Fruit fly (Drosophila melanogaster): Measurements from ENCODE around the gene Lsp2.

Lsp2 gene

DNA sequence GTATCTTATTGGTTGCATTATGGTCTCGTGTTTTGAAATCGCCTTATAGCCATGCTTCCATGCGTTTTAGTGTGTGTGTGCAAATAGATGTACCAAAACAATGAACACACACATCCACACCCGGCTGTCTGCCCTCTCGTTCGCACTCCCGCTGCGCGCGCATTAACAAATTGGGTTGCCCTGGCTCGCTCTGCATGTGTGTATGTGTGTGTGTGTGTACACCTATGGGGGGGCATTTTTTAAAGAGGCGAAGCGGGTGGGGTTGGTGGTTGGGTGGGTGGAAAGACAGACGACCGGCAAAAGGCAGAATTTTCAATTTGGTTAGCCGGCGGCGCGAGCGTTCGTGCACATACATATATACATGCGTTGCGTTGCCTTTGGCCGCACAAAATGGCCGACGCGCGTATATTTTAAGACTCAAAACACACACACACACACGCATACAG lies 5.0 kb upstream of the Lsp2 start:
- no peak for TF ChIP-seq noc (tag; optimal IDR thresholded peaks at IDR 0.05)

DNA sequence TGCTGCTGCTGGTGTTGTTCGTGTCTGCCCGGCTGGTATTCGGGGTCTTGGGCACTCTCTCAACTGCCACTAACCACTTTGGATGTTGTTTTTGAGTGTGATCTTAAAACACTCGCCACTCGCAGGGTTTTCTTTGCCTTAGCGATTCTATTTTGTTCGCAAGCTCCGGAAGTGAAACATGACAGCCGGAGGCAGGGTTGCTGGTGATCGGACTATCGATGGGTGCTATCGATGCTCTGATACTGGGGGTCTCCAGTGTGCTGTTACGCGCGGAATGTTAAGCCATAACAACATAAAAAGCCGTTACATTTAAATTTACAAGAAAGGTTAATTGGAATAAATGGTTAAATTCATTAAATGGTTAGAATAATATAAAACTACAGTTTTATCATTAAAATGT lies 4.2 kb upstream of the Lsp2 start, which contains the start of gene yps:
yps (minus strand) TSS at position 176 of the 400 bp plus-strand sequence.
- peak; percentile 66 for TF ChIP-seq noc (tag; optimal IDR thresholded peaks at IDR 0.05)

DNA sequence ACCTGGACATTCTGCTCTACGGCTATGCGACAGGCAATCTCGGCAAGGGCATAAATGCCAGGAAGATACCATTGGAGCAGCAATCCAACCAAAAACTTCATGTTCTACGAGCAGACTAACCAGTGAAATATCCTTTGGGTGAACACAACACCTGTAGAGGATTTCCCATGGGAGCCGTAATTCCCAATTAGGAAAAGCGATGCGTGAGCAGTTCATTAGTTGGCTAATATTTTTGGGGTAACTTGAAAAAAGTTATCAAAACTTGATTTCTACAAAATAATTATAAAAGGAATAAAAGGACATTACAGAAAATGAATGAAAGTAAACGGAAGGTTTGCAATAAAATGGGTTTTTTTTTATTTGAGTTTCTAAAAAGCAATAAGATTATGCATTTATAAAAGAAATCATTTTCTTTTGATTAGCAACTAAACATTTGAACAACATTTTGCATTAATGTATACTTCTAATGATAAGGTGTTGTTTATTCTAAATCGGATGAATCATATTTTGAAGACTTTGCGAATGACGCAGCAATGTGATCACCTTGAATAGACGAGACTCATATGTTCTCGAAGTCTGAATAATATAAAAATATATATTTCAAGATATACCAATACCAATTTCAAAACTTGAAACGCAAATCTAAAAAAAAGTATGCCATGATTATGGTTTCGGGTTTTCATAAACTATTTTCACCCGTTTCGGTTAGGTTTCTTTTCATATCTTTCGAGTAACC lies 1.7 kb upstream of the Lsp2 start, which contains the start of the genes Ir68b and CG34241:
Ir68b (minus strand) TSS at position 101 of the 736 bp plus-strand sequence.
CG34241 (plus strand) TSS at position 686 of the 736 bp plus-strand sequence.
- no peak for TF ChIP-seq noc (tag; optimal IDR thresholded peaks at IDR 0.05)

DNA sequence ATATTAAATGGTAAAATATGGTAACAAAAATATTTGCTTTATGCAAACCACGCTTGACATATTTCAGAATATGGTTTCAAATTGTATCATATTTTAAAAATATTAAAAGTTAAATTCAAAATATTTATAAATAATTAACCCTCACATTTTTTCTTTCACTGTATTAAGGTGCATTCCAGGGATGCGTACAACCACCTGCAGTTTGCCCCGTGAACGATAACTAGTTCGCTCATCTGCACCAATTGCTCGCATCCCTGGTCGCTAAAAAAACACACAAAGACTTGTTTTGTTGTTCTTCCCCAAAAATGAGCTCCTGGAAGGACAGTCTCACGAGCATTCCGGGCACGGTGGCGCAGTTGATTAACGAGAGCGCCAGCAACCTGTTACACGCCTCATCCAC lies 2.7 kb downstream of the Lsp2 start, which contains the start of gene DEF8:
DEF8 (plus strand) TSS at position 229 of the 400 bp plus-strand sequence.
- TF ChIP-seq noc (tag; optimal IDR thresholded peaks at IDR 0.05) = peak; percentile 62

DNA sequence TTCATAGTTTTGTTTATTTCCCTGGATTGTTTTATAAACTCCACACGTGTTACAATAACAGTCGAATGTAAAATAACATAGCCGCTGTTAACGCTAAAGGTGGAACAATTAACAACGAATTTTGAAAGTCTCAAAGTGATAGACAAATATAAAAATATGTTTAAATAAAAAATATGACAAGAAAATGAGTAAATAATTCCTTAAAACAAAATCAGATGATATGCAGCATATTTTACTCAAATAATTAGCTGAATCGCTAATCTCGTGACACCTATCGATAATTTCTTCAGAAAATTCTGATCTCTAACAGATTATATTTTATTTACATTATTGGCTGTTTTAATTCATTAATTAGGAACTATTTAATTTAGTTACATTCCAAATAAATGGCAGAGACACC lies 7.4 kb downstream of the Lsp2 start, which contains the start of the genes CG5645 and Atg12:
CG5645 (minus strand) TSS at position 77 of the 400 bp plus-strand sequence.
Atg12 (plus strand) TSS at position 338 of the 400 bp plus-strand sequence.
- TF ChIP-seq noc (tag; optimal IDR thresholded peaks at IDR 0.05) = peak; percentile 56

DNA sequence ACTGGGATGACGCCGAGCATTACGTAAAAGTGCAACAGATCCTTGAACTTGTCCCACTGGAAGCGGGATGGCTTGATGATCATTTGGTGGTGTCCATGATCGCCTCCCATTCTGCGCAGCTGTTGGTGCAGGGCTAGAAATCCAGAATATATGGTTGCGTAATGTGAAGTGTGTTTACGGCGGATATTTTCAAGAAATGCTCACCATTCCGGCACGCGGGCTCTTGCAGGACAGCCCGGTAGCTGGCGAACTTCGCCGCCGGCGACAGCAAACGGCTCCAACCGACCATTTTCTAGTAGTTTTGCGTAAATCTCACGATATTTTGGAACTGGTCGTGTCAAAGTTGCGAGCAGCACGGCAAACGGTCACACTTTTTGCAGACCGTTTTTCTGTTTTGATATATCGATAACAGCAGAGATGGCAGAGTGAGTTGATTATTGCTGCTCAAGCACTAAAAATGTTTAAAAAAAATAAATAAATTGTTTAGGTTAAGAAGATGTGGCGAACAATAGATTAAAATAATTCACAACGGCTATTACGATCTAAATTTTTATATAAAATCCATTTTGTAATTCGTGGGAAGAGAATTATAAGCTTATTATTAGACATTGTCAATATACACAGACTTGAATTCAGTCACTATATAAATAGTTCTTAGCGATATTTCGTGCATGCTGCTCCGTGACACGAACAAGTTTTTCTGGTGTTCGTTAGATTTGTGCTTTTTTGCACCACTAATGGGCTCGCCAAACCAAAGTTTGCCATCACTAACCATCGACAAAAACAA lies 9.1 kb downstream of the Lsp2 start, which contains the start of the genes ND-SGDH and RhoGAP68F:
ND-SGDH (minus strand) TSS at position 472 of the 787 bp plus-strand sequence.
RhoGAP68F (plus strand) TSS at position 756 of the 787 bp plus-strand sequence.
- peak; percentile 72 for TF ChIP-seq noc (tag; optimal IDR thresholded peaks at IDR 0.05)

DNA sequence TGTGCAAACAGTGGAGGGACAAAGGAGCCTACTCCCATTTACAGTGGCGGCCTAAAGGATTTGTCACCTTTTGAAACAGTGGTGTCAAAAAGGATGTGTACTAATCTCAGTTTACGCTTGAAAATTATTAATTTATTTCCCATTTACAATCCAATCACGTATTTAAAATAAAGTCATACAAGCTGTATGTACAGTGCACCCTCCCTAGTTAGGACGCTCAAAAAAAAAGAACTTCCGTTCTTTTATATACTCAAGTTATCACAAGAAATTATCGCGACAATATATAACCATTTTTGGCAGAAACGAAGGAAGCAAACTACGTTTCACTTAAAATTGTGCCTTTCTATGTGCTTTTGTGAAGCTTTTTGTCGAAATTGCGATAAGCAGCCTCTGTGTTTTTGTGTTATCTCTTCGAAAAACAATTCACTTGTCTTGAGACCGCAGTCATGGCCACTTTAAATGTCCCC lies 10.1 kb downstream of the Lsp2 start:
- peak; percentile 75 for TF ChIP-seq noc (tag; optimal IDR thresholded peaks at IDR 0.05)

DNA sequence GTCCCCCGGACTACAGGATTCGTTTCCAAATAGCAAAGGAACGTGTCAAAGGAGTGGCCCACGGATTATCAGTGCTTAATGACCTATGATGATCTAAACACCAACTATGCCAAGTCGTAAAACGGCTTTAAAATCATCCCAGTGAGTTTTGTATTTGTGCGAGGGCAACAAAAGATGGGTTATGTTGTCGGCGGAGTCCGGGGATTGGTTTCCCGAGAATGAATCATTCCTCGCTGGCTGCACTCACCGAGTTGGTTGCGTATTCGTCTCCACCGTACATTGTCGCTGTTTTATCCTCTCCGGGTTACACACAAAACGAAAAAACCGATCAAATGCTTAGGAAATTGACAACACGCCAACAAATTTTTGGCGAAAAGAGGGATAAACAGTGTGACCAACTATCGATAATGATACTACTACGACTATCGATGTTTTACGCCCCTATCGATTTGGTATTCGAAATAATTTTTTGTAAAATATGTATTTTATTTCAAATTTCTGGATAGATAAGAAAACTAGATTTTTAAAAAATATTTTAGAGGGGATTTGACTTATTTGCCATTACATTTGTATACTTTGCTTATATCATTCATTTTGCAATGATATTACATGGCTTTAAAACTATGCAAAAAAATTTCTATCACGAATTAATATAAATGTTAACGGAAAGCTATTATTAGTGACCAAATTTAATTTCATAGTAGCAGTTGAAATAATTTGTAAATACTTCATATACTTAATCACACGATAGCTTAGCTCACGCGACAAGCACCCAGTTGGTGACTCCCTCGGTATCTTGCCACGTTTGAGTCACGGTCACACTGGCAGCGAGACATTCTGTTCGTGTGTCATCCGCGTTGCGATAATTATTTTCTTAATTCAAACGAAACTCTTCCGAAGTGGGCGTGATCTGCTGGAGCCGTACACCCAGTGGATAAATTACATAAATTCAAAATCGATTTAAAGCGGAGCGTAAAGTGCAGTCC lies 16.8 kb downstream of the Lsp2 start, which contains the start of the genes eIF3l and Nrx-IV:
eIF3l (minus strand) TSS at position 389 of the 986 bp plus-strand sequence.
Nrx-IV (plus strand) TSS at position 811 of the 986 bp plus-strand sequence.
- no peak for TF ChIP-seq noc (tag; optimal IDR thresholded peaks at IDR 0.05)

DNA sequence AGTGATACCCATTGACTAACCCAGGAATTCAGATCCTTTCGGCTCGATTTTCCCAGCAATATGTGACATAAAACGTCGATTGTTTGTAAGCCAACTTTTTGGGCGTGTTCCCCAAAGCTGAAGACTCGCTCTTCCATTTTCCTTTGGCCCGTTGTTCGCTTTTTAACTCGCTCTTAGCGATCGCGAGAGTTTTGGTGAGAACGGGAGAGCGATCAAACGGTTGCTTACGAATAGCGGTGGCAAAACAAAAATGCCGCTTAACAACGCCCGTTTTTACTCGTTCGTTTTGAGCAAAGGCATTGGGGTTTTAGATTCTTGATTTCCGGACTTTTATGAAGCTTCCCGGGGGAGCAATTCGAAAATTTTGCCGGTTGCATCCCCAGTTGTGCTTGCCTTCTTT lies 17.8 kb downstream of the Lsp2 start:
- no peak for TF ChIP-seq noc (tag; optimal IDR thresholded peaks at IDR 0.05)

DNA sequence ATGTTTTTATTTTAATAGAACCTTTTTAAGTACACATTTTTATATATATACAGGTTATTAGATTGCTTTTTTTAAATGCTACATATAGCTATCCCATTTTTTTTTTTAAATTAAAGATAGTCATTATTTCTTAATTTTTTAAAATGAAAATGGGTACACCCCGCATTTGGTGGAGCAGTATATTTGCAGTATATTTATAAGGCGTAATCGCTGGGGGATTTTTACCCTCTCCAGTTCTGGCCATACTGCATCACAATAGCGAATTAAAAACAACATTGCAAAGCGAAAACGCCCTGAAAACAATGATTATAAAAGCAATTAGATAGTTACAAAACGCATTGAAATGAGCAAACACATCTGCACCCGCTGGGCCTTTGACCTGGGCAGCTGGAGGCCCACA lies 19.8 kb downstream of the Lsp2 start, which contains the start of gene CG32099:
CG32099 (plus strand) TSS at position 250 of the 400 bp plus-strand sequence.
- TF ChIP-seq noc (tag; optimal IDR thresholded peaks at IDR 0.05) = no peak

DNA sequence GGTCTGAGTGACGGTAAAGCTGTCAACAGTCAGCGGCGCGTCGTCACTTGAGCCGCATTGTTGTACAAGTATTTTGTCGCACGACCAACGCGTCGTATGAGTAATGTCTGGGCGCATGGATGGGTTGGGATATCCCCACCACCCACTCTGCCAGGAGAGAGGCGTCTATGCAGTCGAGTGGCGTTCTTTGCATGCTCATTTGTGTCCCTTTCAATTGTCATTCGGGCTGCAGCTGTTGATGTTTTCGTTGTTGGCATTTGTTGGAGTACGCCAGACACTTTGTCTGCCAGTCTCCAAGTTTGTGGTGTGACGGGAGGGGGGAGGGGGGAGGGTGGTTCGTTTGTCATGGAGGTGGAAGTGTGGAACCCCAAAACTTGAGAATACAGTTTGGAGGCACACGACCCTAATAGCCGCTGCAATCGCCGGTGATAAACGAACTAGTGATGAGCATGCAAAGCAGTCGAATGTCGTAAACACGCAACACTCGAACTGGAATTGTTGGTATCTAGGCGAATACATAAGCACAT lies 33.0 kb downstream of the Lsp2 start:
- no peak for TF ChIP-seq noc (tag; optimal IDR thresholded peaks at IDR 0.05)

DNA sequence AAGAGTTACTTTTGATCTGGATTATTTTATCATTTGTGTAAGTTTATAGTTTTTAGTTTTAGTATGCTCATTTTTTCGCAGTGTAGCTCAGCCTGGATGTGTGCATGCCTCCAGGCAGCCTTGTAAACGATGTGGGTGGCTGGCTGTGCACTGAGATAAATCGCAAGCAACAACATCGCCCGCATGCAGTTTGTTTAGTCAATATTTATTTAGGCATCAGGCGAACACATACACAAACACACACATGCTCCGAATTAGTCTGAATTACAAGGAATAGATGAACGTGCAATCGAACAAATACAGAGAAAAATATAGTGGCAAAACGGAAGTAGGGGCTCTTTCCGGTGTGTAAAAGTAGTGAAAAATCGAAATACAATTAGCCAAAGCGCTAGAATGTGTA lies 33.9 kb downstream of the Lsp2 start:
- TF ChIP-seq noc (tag; optimal IDR thresholded peaks at IDR 0.05) = no peak

DNA sequence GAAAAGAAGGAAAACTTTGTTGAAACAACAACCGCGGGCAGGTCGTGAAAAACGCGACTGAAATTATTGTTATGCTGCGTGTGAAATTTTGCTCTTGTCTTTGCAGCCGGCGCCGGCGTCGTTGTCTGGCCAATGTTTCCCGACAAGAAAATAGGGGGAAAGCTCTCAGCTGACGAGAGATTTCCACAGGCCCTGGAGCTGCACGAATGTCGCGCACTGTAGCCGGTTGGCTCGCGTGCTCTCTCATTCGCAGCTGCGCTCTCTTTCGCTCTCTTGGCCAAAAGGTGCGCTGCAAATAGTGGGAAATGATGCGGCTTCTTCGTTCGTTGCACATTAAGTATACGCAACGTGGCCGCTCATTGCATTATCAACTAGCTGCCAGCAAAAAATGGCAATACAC lies 34.5 kb downstream of the Lsp2 start, which contains the start of gene CG9760:
CG9760 (minus strand) TSS at position 43 of the 400 bp plus-strand sequence.
- no peak for TF ChIP-seq noc (tag; optimal IDR thresholded peaks at IDR 0.05)

DNA sequence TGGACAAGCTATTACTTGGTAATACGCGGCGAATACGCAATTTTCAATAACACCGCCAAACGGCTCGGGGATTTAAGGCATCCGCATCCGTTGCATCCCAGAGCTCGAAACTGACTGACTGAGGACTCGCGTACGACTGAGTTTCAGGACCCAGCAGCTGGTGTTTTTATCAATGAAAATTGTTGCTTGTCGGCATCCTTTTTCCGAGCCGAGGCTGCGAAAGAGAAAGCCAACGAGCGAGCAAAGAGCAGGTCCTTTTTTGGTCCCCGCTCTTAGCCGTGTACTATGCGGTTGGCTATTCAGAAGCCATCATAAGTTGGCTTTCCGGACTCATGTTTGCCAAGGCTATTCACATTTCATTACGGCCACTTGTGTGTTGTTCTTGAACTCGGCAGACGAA lies 46.2 kb downstream of the Lsp2 start, which contains the start of gene Rh7:
Rh7 (minus strand) TSS at position 101 of the 400 bp plus-strand sequence.
- no peak for TF ChIP-seq noc (tag; optimal IDR thresholded peaks at IDR 0.05)

Data from whole organism, larva.